Fruit fly (Drosophila melanogaster): ENCODE data around the gene prt.

dm6 chr3R:23737676-23738574 is 39.1 kb upstream of the prt start:
- TF ChIP-seq CG8478 (optimal IDR thresholded peaks at IDR 0.05) (no peak), CTCF (optimal IDR thresholded peaks at IDR 0.05) (no peak)
